Fruit fly (Drosophila melanogaster): ENCODE results near the gene Grip.

dm6 chrX:6031692-6032091 lies 65.6 kb downstream of the Grip start:
- TF ChIP-seq CTCF (optimal IDR thresholded peaks at IDR 0.05) = no peak
- TF ChIP-seq CG8478 (optimal IDR thresholded peaks at IDR 0.05) = no peak

Measured in S2 (cell line).